Fruit fly (Drosophila melanogaster): ENCODE results near the gene CG4751.

The CG4751 gene

DNA sequence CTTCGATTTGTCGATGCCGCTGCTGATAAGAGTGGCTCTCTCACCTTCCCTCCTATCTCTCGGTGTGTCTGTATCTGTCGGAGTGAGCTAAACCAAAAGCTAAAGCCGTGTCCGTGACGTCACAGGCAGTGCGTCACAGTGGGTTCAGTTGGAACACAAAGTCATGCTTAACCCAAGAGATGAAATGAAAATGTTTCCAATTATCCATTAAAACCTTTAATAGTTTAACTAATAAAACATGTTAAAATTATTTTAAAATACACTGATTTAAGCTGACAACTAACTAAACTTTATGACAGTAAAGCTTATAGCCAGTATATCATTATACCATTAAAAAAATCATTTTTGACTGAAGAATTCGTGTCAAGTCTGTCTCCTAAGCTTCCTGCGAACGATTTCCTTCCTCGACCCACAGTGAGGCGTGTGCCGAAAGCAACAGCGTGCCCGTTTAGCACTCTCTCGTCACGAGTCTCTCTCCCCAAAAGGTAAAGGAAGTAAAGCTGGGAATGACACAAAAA lies 17.5 kb upstream of the CG4751 start, which contains the start of gene Idua:
Gene Idua (minus strand): TSS at position 51 of the 518 bp plus-strand sequence.
- TF ChIP-seq psq (GFP tag; optimal IDR thresholded peaks at IDR 0.05), result peak; percentile 63
- no peak for TF ChIP-seq dmrt93B (GFP tag; optimal IDR thresholded peaks at IDR 0.05)
- peak; percentile 79 for TF ChIP-seq OdsH (GFP tag; optimal IDR thresholded peaks at IDR 0.05)
- TF ChIP-seq HLH106 (tag; optimal IDR thresholded peaks at IDR 0.05), result peak; percentile 75
- TF ChIP-seq Rel (GFP tag; optimal IDR thresholded peaks at IDR 0.05), result peak; percentile 16
- no peak for TF ChIP-seq Rel (tag; optimal IDR thresholded peaks at IDR 0.05)
- TF ChIP-seq Sp1 (GFP tag; optimal IDR thresholded peaks at IDR 0.05), result peak; percentile 81
- TF ChIP-seq Hnf4 (GFP tag; optimal IDR thresholded peaks at IDR 0.05), result no peak
- no peak for TF ChIP-seq foxo (GFP tag; optimal IDR thresholded peaks at IDR 0.05)
- no peak for TF ChIP-seq Vsx2 (GFP tag; optimal IDR thresholded peaks at IDR 0.05; ENCODE audit: partially characterized antibody)
- no peak for TF ChIP-seq rgr (GFP tag; optimal IDR thresholded peaks at IDR 0.05)
- TF ChIP-seq lola (GFP tag; optimal IDR thresholded peaks at IDR 0.05), result no peak
- TF ChIP-seq sv (GFP tag; optimal IDR thresholded peaks at IDR 0.05), result peak; percentile 35
- no peak for TF ChIP-seq brk (GFP tag; optimal IDR thresholded peaks at IDR 0.05)
- TF ChIP-seq woc (GFP tag; optimal IDR thresholded peaks at IDR 0.05), result no peak
- TF ChIP-seq CG32264 (GFP tag; optimal IDR thresholded peaks at IDR 0.05), result no peak
- TF ChIP-seq Mio (GFP tag; optimal IDR thresholded peaks at IDR 0.05), result no peak
- peak; percentile 47 for TF ChIP-seq Jra (GFP tag; optimal IDR thresholded peaks at IDR 0.05)
- TF ChIP-seq pan (optimal IDR thresholded peaks at IDR 0.05), result no peak
- no peak for TF ChIP-seq Dfd (GFP tag; optimal IDR thresholded peaks at IDR 0.05)
- no peak for TF ChIP-seq Dif (GFP tag; optimal IDR thresholded peaks at IDR 0.05; ENCODE audit: partially characterized antibody)
- TF ChIP-seq jim (GFP tag; optimal IDR thresholded peaks at IDR 0.05), result no peak
- TF ChIP-seq ey (GFP tag; optimal IDR thresholded peaks at IDR 0.05), result peak; percentile 76
- TF ChIP-seq Hr83 (GFP tag; optimal IDR thresholded peaks at IDR 0.05; ENCODE audit: poor library complexity, severe bottlenecking), result no peak

DNA sequence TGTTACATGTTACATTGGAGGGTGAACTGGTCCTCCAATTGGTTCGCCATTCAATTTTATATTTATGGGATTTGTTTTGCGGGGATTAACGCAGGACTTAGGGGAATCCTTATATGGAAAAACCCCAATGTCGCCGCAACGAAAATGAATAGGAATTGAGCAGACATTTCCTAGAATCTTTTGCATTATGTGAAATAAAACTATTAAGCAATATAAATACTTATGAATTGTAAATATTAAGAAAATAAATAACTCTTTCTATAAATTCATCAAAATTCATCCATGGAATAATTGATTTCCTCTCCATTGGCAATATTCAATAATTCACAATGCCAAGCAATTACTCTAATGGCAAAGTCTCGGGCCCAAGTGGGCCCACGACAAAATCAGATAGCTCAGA lies 16.8 kb upstream of the CG4751 start, which contains the start of gene Gr32a:
Gene Gr32a (plus strand): TSS at position 301 of the 400 bp plus-strand sequence.
- no peak for TF ChIP-seq ey (GFP tag; optimal IDR thresholded peaks at IDR 0.05)
- TF ChIP-seq jim (GFP tag; optimal IDR thresholded peaks at IDR 0.05), result no peak
- TF ChIP-seq Abd-B (GFP tag; optimal IDR thresholded peaks at IDR 0.05), result no peak
- TF ChIP-seq Myc (optimal IDR thresholded peaks at IDR 0.05), result no peak

dm6 chr2L:11119966-11120517 lies 10.5 kb upstream of the CG4751 start, which contains the start of gene CG6230:
TSS of gene CG6230 (minus strand) at chr2L:11120319.
- no peak for TF ChIP-seq HLH106 (tag; optimal IDR thresholded peaks at IDR 0.05)
- TF ChIP-seq sv (GFP tag; optimal IDR thresholded peaks at IDR 0.05), result no peak
- TF ChIP-seq CrebA (GFP tag; optimal IDR thresholded peaks at IDR 0.05; ENCODE audit: borderline replicate concordance), result no peak
- TF ChIP-seq CG9705 (GFP tag; optimal IDR thresholded peaks at IDR 0.05), result no peak
- no peak for TF ChIP-seq N (GFP tag; optimal IDR thresholded peaks at IDR 0.05)
- TF ChIP-seq Hr83 (GFP tag; optimal IDR thresholded peaks at IDR 0.05; ENCODE audit: poor library complexity, severe bottlenecking), result peak; percentile 14
- no peak for TF ChIP-seq Mio (GFP tag; optimal IDR thresholded peaks at IDR 0.05)
- TF ChIP-seq dmrt93B (GFP tag; optimal IDR thresholded peaks at IDR 0.05), result no peak
- TF ChIP-seq Dif (GFP tag; optimal IDR thresholded peaks at IDR 0.05; ENCODE audit: partially characterized antibody), result no peak

DNA sequence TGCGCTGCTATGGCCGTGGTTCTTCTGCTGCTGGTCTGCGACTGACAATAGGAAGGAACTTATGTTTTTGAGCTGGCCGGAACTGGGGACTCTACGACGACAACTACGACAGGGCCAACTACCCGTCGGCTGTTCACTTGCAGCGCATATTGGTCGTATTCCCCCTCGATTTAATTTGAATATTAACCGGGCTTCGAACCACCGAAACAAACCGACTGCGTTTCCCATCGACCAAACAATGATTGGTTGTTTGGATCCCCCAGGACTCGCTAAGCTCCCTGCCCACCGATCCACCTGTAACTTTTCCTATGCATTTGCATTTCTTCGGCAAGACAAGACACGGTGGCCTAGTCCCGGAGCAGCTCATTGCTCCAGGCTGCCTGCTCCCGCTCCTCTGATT lies 8.9 kb upstream of the CG4751 start, which contains the start of gene Dnaaf4:
Gene Dnaaf4 (minus strand): TSS at position 101 of the 400 bp plus-strand sequence.
- TF ChIP-seq Abd-B (GFP tag; optimal IDR thresholded peaks at IDR 0.05) (no peak), Sp1 (GFP tag; optimal IDR thresholded peaks at IDR 0.05) (no peak), tai (GFP tag; optimal IDR thresholded peaks at IDR 0.05) (no peak), GATAd (GFP tag; optimal IDR thresholded peaks at IDR 0.05) (no peak), Hr78 (GFP tag; optimal IDR thresholded peaks at IDR 0.05) (no peak), Dif (GFP tag; optimal IDR thresholded peaks at IDR 0.05; ENCODE audit: partially characterized antibody) (no peak), jim (GFP tag; optimal IDR thresholded peaks at IDR 0.05) (no peak), HLH106 (tag; optimal IDR thresholded peaks at IDR 0.05) (no peak), dsf (GFP tag; optimal IDR thresholded peaks at IDR 0.05; ENCODE audit: borderline replicate concordance) (no peak), Hr83 (GFP tag; optimal IDR thresholded peaks at IDR 0.05; ENCODE audit: poor library complexity, severe bottlenecking) (no peak), foxo (GFP tag; optimal IDR thresholded peaks at IDR 0.05) (no peak), Myc (optimal IDR thresholded peaks at IDR 0.05) (no peak), h (GFP tag; optimal IDR thresholded peaks at IDR 0.05) (no peak), dmrt93B (GFP tag; optimal IDR thresholded peaks at IDR 0.05) (no peak), Dfd (GFP tag; optimal IDR thresholded peaks at IDR 0.05) (no peak), Vsx2 (GFP tag; optimal IDR thresholded peaks at IDR 0.05; ENCODE audit: partially characterized antibody) (no peak)

Data from whole organism, wandering third instar larva.